Fruit fly (Drosophila melanogaster) whole organism, embryonic: Measurements from ENCODE around the gene CG17660.

Experiments
- Asciz ChIP-seq: fragments of 200-800 bp; sonication (Bioruptor generic); optimal IDR thresholded peaks from 2 replicates; lab custom pipeline; 2017; ENCODE audit warnings: missing biosample characterization, mild to moderate bottlenecking, missing genetic modification characterization, missing genetic modification reagents
- CG10431 ChIP-seq: fragments of 200-800 bp; sonication (Bioruptor generic); optimal IDR thresholded peaks from 3 replicates; lab custom pipeline; 2018; ENCODE audit warnings: missing biosample characterization, mild to moderate bottlenecking, missing genetic modification characterization
- CG11504 ChIP-seq: fragments of 200-800 bp; sonication (Bioruptor generic); optimal IDR thresholded peaks from 3 replicates; lab custom pipeline; 2019; ENCODE audit warnings: missing biosample characterization, mild to moderate bottlenecking, missing genetic modification characterization, moderate library complexity
- CG12942 ChIP-seq: fragments of 200-800 bp; sonication (Bioruptor generic); optimal IDR thresholded peaks from 3 replicates; lab custom pipeline; 2016; ENCODE audit warnings: missing biosample characterization, missing genetic modification characterization
- CG16863 ChIP-seq: fragments of 200-800 bp; sonication (Bioruptor generic); optimal IDR thresholded peaks from 3 replicates; lab custom pipeline; 2016; ENCODE audit warnings: missing biosample characterization, missing genetic modification characterization
- CG17568 ChIP-seq: fragments of 200-800 bp; sonication (Bioruptor generic); optimal IDR thresholded peaks from 2 replicates; lab custom pipeline; 2018; ENCODE audit warnings: missing biosample characterization, mild to moderate bottlenecking, missing genetic modification characterization, moderate library complexity
- CG18262 ChIP-seq: fragments of 200-800 bp; optimal IDR thresholded peaks from 3 replicates; lab custom pipeline; 2019; ENCODE audit warnings: missing biosample characterization, mild to moderate bottlenecking, missing genetic modification characterization, moderate library complexity
- CG2116 ChIP-seq: fragments of 200-800 bp; sonication (Bioruptor generic); optimal IDR thresholded peaks from 3 replicates; lab custom pipeline; 2018; ENCODE audit warnings: missing biosample characterization, mild to moderate bottlenecking, missing genetic modification characterization
- CG2889 ChIP-seq: fragments of 200-800 bp; sonication (Bioruptor generic); IDR thresholded peaks from 3 replicates; pipeline ENCODE4 v1.3.6; 2022; ENCODE audit warnings: missing biosample characterization, missing genetic modification characterization
- CG31388 ChIP-seq: fragments of 200-800 bp; sonication (Bioruptor generic); optimal IDR thresholded peaks from 2 replicates; lab custom pipeline; 2016; ENCODE audit warnings: missing biosample characterization, missing genetic modification characterization
- CG3163 ChIP-seq: fragments of 200-800 bp; sonication (Bioruptor generic); optimal IDR thresholded peaks from 3 replicates; lab custom pipeline; 2016; ENCODE audit warnings: missing biosample characterization, missing genetic modification characterization
- CG32532 ChIP-seq: fragments of 200-800 bp; sonication (Bioruptor generic); IDR thresholded peaks from 2 replicates; pipeline ENCODE4 v1.3.6; 2022; ENCODE audit warnings: missing biosample characterization, missing genetic modification characterization
- CG7556 ChIP-seq: fragments of 200-800 bp; sonication (Bioruptor generic); optimal IDR thresholded peaks from 2 replicates; lab custom pipeline; 2017; ENCODE audit warnings: missing biosample characterization, mild to moderate bottlenecking, missing genetic modification characterization
- CG8944 ChIP-seq: fragments of 200-800 bp; sonication (Bioruptor generic); optimal IDR thresholded peaks from 3 replicates; lab custom pipeline; 2016; ENCODE audit warnings: missing biosample characterization, missing genetic modification characterization
- CG9437 ChIP-seq: fragments of 200-800 bp; sonication (Bioruptor generic); optimal IDR thresholded peaks from 2 replicates; lab custom pipeline; 2018; ENCODE audit warnings: missing biosample characterization, mild to moderate bottlenecking, missing genetic modification characterization
- CG9727 ChIP-seq: fragments of 200-800 bp; sonication (Bioruptor generic); optimal IDR thresholded peaks from 3 replicates; lab custom pipeline; 2017; ENCODE audit warnings: missing biosample characterization, mild to moderate bottlenecking, missing genetic modification characterization
- D19B ChIP-seq: fragments of 200-800 bp; sonication (Bioruptor generic); optimal IDR thresholded peaks from 2 replicates; lab custom pipeline; 2017; ENCODE audit warnings: missing biosample characterization, mild to moderate bottlenecking, missing genetic modification characterization
- Dp ChIP-seq: fragments of 200-800 bp; sonication (Bioruptor generic); optimal IDR thresholded peaks from 2 replicates; lab custom pipeline; 2018; ENCODE audit warnings: missing biosample characterization, mild to moderate bottlenecking, missing genetic modification characterization, moderate library complexity
- Dref ChIP-seq: fragments of 200-800 bp; sonication (Bioruptor generic); IDR thresholded peaks from 2 replicates; pipeline ENCODE4 v1.3.6; 2022; ENCODE audit warnings: missing biosample characterization, missing genetic modification characterization
- ERR ChIP-seq: fragments of 200-800 bp; sonication (Bioruptor generic); optimal IDR thresholded peaks from 2 replicates; lab custom pipeline; 2016; ENCODE audit warnings: missing biosample characterization, missing genetic modification characterization
- Eip74EF ChIP-seq, 2 experiments: fragments of 200-800 bp in 1 of 2; fragments of >200 bp in 1 of 2; sonication (Bioruptor generic) in 1 of 2; optimal IDR thresholded peaks; 2 replicates each; lab custom pipeline; 2017 to 2019; ENCODE audit warnings: missing biosample characterization in 2 of 2, missing genetic modification characterization in 2 of 2, mild to moderate bottlenecking in 1 of 2, moderate library complexity in 1 of 2
- Fer1 ChIP-seq: fragments of 200-800 bp; sonication (Bioruptor generic); optimal IDR thresholded peaks from 2 replicates; lab custom pipeline; 2017; ENCODE audit warnings: missing biosample characterization, mild to moderate bottlenecking, missing genetic modification characterization
- HLH4C ChIP-seq: fragments of 200-800 bp; sonication (Bioruptor generic); IDR thresholded peaks from 3 replicates; pipeline ENCODE4 v1.3.6; 2022; ENCODE audit warnings: missing biosample characterization, missing genetic modification characterization; ENCODE audit not compliant: partially characterized antibody
- Hr39 ChIP-seq: fragments of >200 bp; optimal IDR thresholded peaks from 2 replicates; lab custom pipeline; 2017
- Max ChIP-seq: fragments of 200-800 bp; sonication (Bioruptor generic); optimal IDR thresholded peaks from 2 replicates; lab custom pipeline; 2016; ENCODE audit warnings: missing biosample characterization, mild to moderate bottlenecking, missing genetic modification characterization
- Med ChIP-seq: fragments of 200-800 bp; sonication (Bioruptor generic); peaks from one replicate; lab custom pipeline; 2016; ENCODE audit warnings: missing biosample characterization, missing genetic modification characterization, mild to moderate bottlenecking, inconsistent platforms, moderate library complexity
- Myb ChIP-seq: fragments of 200-800 bp; sonication (Bioruptor generic); optimal IDR thresholded peaks from 2 replicates; lab custom pipeline; 2016; ENCODE audit warnings: missing biosample characterization, missing genetic modification characterization
- NC2β ChIP-seq: fragments of 200-800 bp; sonication (Bioruptor generic); optimal IDR thresholded peaks from 2 replicates; lab custom pipeline; 2016; ENCODE audit warnings: missing biosample characterization, missing genetic modification characterization
- NK7.1 ChIP-seq: fragments of 200-800 bp; sonication (Bioruptor generic); optimal IDR thresholded peaks from 3 replicates; lab custom pipeline; 2016; ENCODE audit warnings: missing biosample characterization, missing genetic modification characterization
- Oli ChIP-seq: fragments of 200-800 bp; sonication (Bioruptor generic); optimal IDR thresholded peaks from 2 replicates; lab custom pipeline; 2018; ENCODE audit warnings: missing biosample characterization, mild to moderate bottlenecking, missing genetic modification characterization, moderate library complexity
- Spps ChIP-seq: fragments of 200-800 bp; sonication (Bioruptor generic); optimal IDR thresholded peaks from 2 replicates; lab custom pipeline; 2018; ENCODE audit warnings: missing biosample characterization, mild to moderate bottlenecking, missing genetic modification characterization
- amos ChIP-seq: fragments of 200-800 bp; sonication (Bioruptor generic); IDR thresholded peaks from 2 replicates; pipeline ENCODE4 v1.3.6; 2022; ENCODE audit warnings: missing biosample characterization, missing genetic modification characterization; ENCODE audit not compliant: partially characterized antibody
- bbx ChIP-seq: fragments of 200-800 bp; sonication (Bioruptor generic); IDR thresholded peaks from 2 replicates; pipeline ENCODE4 v1.3.6; 2022; ENCODE audit warnings: missing biosample characterization, missing genetic modification characterization; ENCODE audit not compliant: partially characterized antibody
- cas ChIP-seq: fragments of 200-800 bp; sonication (Bioruptor generic); IDR thresholded peaks from 2 replicates; pipeline ENCODE4 v1.3.6; 2022; ENCODE audit warnings: missing biosample characterization, missing genetic modification characterization
- chif ChIP-seq, 2 experiments: fragments of 200-800 bp; sonication (Bioruptor generic); optimal IDR thresholded peaks; 3 replicates each; lab custom pipeline; 2016; ENCODE audit warnings: missing biosample characterization in 2 of 2, missing genetic modification characterization in 2 of 2
- chinmo ChIP-seq: fragments of 200-800 bp; sonication (Bioruptor generic); IDR thresholded peaks from 4 replicates; pipeline ENCODE4 v1.3.6; 2022; ENCODE audit warnings: missing biosample characterization, missing genetic modification characterization; ENCODE audit not compliant: partially characterized antibody
- chn ChIP-seq: fragments of 200-800 bp; sonication (Bioruptor generic); optimal IDR thresholded peaks from 2 replicates; lab custom pipeline; 2016; ENCODE audit warnings: missing biosample characterization, missing genetic modification characterization
- corto ChIP-seq: fragments of 200-800 bp; sonication (Bioruptor generic); optimal IDR thresholded peaks from 2 replicates; lab custom pipeline; 2016; ENCODE audit warnings: missing biosample characterization, mild to moderate bottlenecking, missing genetic modification characterization, moderate library complexity
- dati ChIP-seq: fragments of 200-800 bp; sonication (Bioruptor generic); IDR thresholded peaks from 2 replicates; pipeline ENCODE4 v1.3.6; 2022; ENCODE audit warnings: missing biosample characterization, missing genetic modification characterization
- dimm ChIP-seq: fragments of 200-800 bp; sonication (Bioruptor generic); IDR thresholded peaks from 2 replicates; pipeline ENCODE4 v1.3.6; 2022; ENCODE audit warnings: missing biosample characterization, missing genetic modification characterization
- ftz-f1 ChIP-seq: fragments of 200-800 bp; sonication (Bioruptor generic); optimal IDR thresholded peaks from 2 replicates; lab custom pipeline; 2016; ENCODE audit warnings: missing biosample characterization, missing genetic modification characterization
- gsb ChIP-seq: fragments of 200-800 bp; sonication (Bioruptor generic); IDR thresholded peaks from 2 replicates; pipeline ENCODE4 v1.3.6; 2022; ENCODE audit warnings: missing biosample characterization, missing genetic modification characterization
- kni ChIP-seq: fragments of 200-800 bp; sonication (Bioruptor generic); optimal IDR thresholded peaks from 3 replicates; lab custom pipeline; 2017; ENCODE audit warnings: mild to moderate bottlenecking, missing biosample characterization, missing genetic modification reagents, missing genetic modification characterization
- pros ChIP-seq: fragments of 200-800 bp; sonication (Bioruptor generic); optimal IDR thresholded peaks from 3 replicates; lab custom pipeline; 2019; ENCODE audit warnings: missing biosample characterization, mild to moderate bottlenecking, missing genetic modification characterization, moderate library complexity
- rib ChIP-seq: fragments of 200-800 bp; sonication (Bioruptor generic); IDR thresholded peaks from 2 replicates; pipeline ENCODE4 v1.3.6; 2022; ENCODE audit warnings: missing biosample characterization, missing genetic modification characterization
- ssp ChIP-seq: fragments of 200-800 bp; sonication (Bioruptor generic); IDR thresholded peaks from 2 replicates; pipeline ENCODE4 v1.3.6; 2022; ENCODE audit warnings: missing biosample characterization, missing genetic modification characterization
- zf30C ChIP-seq: fragments of 200-800 bp; sonication (Bioruptor generic); optimal IDR thresholded peaks from 3 replicates; lab custom pipeline; 2018; ENCODE audit warnings: missing biosample characterization, mild to moderate bottlenecking, missing genetic modification characterization
- zfh2 ChIP-seq: fragments of 200-800 bp; sonication (Bioruptor generic); optimal IDR thresholded peaks from 2 replicates; lab custom pipeline; 2016; ENCODE audit warnings: missing biosample characterization, missing genetic modification characterization

The CG17660 gene

dm6 chr2L:1735133-1735532 is 24.9 kb upstream of the CG17660 start (continued):
- TF ChIP-seq NC2β (no peak), CG32532 (GFP tag; lab: Robert Waterston, UW) (no peak), CG10431 (GFP tag; lab: Kevin White, UChicago) (no peak), CG12942 (GFP tag; lab: Kevin White, UChicago) (no peak), chif (GFP tag; optimal IDR thresholded peaks at IDR 0.05; lab: Kevin White, UChicago) (no peak), Dref (GFP tag; lab: Robert Waterston, UW) (no peak), Dp (GFP tag; lab: Kevin White, UChicago) (no peak), cas (GFP tag; lab: Robert Waterston, UW) (no peak), Oli (tag; lab: Kevin White, UChicago) (no peak), CG2116 (GFP tag; lab: Kevin White, UChicago) (no peak), CG9437 (GFP tag; lab: Kevin White, UChicago) (no peak), corto (GFP tag; lab: Kevin White, UChicago) (no peak), HLH4C (GFP tag; lab: Robert Waterston, UW) (no peak), bbx (GFP tag; lab: Robert Waterston, UW) (no peak), CG8944 (GFP tag; lab: Kevin White, UChicago) (no peak), ERR (no peak)

dm6 chr2L:1733155-1733813 is 23.1 kb upstream of the CG17660 start:
- TF ChIP-seq Med (GFP tag; lab: Kevin White, UChicago) (peak; percentile 33), chn (GFP tag; lab: Kevin White, UChicago) (no peak), Hr39 (lab: Kevin White, UChicago) (no peak), Max (GFP tag; lab: Kevin White, UChicago) (no peak), CG7556 (GFP tag; lab: Kevin White, UChicago) (no peak), pros (GFP tag; lab: Kevin White, UChicago) (no peak), CG2116 (GFP tag; lab: Kevin White, UChicago) (no peak), dimm (GFP tag; lab: Robert Waterston, UW) (no peak), Spps (tag; lab: Kevin White, UChicago) (no peak), gsb (no peak), kni (GFP tag; lab: Kevin White, UChicago) (peak; percentile 67), rib (no peak), ssp (GFP tag; lab: Robert Waterston, UW) (no peak), dati (GFP tag; lab: Robert Waterston, UW) (no peak), corto (GFP tag; lab: Kevin White, UChicago) (no peak), NK7.1 (GFP tag; lab: Kevin White, UChicago) (no peak), CG16863 (no peak), chinmo (GFP tag; lab: Robert Waterston, UW) (0 out of 4 replicates have a peak, but pooled peaks have one; percentile 22)

DNA sequence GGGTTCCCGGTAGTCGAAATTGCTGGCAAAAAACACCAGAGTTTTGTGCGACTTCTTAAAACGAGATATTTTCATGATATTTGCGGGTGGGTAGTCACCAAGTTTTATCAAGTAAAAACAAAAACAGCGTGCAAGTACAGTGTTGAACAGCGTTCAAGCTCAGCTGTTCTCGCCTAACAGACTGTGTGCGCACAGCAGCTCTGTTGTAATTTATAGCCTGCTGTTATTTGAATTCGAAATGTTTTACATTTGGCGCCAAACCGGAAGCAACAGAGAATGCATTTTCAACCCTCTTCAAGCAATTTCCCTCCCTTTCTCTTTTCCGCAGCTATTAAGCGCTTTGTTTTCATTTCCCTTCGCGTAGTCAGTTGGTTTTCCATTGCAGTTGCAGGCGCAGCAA is 22.0 kb upstream of the CG17660 start, which contains the start of the genes CG17652 and CG17646:
TSS of gene CG17652 (minus strand) at position 168 of the 400 bp plus-strand sequence.
TSS of gene CG17646 (plus strand) at position 336 of the 400 bp plus-strand sequence.
- TF ChIP-seq CG17568 (no peak), CG11504 (tag; lab: Kevin White, UChicago) (no peak), CG2889 (no peak), Fer1 (peak; percentile 31), ftz-f1 (GFP tag; lab: Kevin White, UChicago) (no peak), CG9727 (GFP tag; lab: Kevin White, UChicago) (no peak), D19B (no peak), Asciz (GFP tag; lab: Kevin White, UChicago) (no peak), CG31388 (GFP tag; lab: Kevin White, UChicago) (no peak), zfh2 (GFP tag; lab: Kevin White, UChicago) (no peak), Dp (GFP tag; lab: Kevin White, UChicago) (peak; percentile 75), CG18262 (tag; lab: Kevin White, UChicago) (peak; percentile 9), CG3163 (GFP tag; lab: Kevin White, UChicago) (no peak), Eip74EF (GFP tag; optimal IDR thresholded peaks at IDR 0.05; lab: Kevin White, UChicago) (peak in 1 of 2 experiments; percentile 64), Myb (GFP tag; lab: Kevin White, UChicago) (no peak), ssp (GFP tag; lab: Robert Waterston, UW) (no peak), amos (GFP tag; lab: Robert Waterston, UW) (no peak), zf30C (GFP tag; lab: Kevin White, UChicago) (no peak)
